Worm (Caenorhabditis elegans) whole organism, midembryonic: ENCODE results near the gene T14B4.1.

ENCODE experiments used
- T22C8.4 ChIP-seq: fragments of 200-800 bp; sonication (Bioruptor generic); IDR thresholded peaks from 2 replicates; pipeline ENCODE4 v1.3.6; 2022; ENCODE audit warnings: missing genetic modification characterization, missing compliant biosample characterization
- cog-1 ChIP-seq: sonication (generic microtip); optimal IDR thresholded peaks from 2 replicates; lab custom pipeline; 2016; ENCODE audit warnings: missing genetic modification characterization, missing compliant biosample characterization
- flt-1 ChIP-seq: fragments of 200-800 bp; sonication (Bioruptor generic); IDR thresholded peaks from 2 replicates; pipeline ENCODE4 v1.3.6; 2022; ENCODE audit warnings: missing genetic modification characterization, missing compliant biosample characterization
- klf-2 ChIP-seq: fragments of 200-800 bp; sonication (Bioruptor generic); conservative IDR thresholded peaks from 2 replicates; pipeline ENCODE4 v1.3.6; 2022; ENCODE audit warnings: missing genetic modification reagents, missing genetic modification characterization, missing compliant biosample characterization
- med-1 ChIP-seq: sonication (generic microtip); optimal IDR thresholded peaks from 2 replicates; lab custom pipeline; 2017; ENCODE audit warnings: missing genetic modification characterization, mild to moderate bottlenecking, missing compliant biosample characterization, antibody characterized with exemption, missing genetic modification reagents; ENCODE audit not compliant: insufficient read depth
- ref-1 ChIP-seq: fragments of 200-800 bp; sonication (Bioruptor generic); conservative IDR thresholded peaks from 2 replicates; pipeline ENCODE4 v1.3.6; 2022; ENCODE audit warnings: missing genetic modification reagents, missing genetic modification characterization, missing compliant biosample characterization
- tab-1 ChIP-seq: fragments of 200-800 bp; sonication (Bioruptor generic); IDR thresholded peaks from 2 replicates; pipeline ENCODE4 v1.3.6; 2022; ENCODE audit warnings: missing genetic modification characterization, missing compliant biosample characterization
- ztf-23 ChIP-seq: fragments of 200-800 bp; sonication (Bioruptor generic); IDR thresholded peaks from 2 replicates; pipeline ENCODE4 v1.3.6; 2022; ENCODE audit warnings: missing genetic modification reagents, missing genetic modification characterization, missing compliant biosample characterization

DNA sequence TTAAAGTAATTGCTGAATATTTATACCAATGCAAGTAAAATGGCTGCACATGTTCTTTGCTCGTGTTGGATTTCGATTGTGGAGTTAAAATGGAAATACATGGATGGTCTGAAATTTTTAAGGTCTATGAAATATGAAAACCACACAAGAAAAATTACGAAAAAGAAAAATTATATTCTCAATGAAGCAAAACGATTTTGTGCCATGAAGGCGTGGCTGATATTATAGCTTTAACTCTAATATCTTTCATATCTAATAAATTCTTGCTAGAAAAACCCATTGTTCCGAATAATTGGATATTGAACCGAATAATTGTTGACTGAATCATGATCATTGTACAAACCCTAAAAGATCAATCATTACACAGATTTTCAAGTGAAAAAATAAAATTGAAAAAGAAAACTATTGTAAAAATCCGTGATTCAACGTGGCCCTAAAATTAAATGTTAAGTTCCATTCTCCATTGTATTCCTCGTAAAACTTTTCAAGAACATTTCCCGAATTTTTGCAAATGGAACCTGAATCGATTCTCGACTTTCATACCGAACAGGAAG, 18.0 kb downstream of the T14B4.1 start, which contains the start of the genes srx-95 and fis-1:
- TF ChIP-seq cog-1 = no peak
- TF ChIP-seq flt-1 (GFP tag; lab: Robert Waterston, UW) = no peak
- TF ChIP-seq tab-1 (GFP tag; lab: Robert Waterston, UW) = no peak
- no peak for TF ChIP-seq ref-1 (GFP tag; lab: Robert Waterston, UW)
- TF ChIP-seq ztf-23 = no peak
- no peak for TF ChIP-seq med-1
- TF ChIP-seq klf-2 (GFP tag; lab: Robert Waterston, UW) = no peak
- TF ChIP-seq T22C8.4 = no peak
